Fruit fly (Drosophila melanogaster) whole organism, adult: ENCODE measurements around the gene CG33932.

ENCODE experiments used
- CG11617 ChIP-seq: fragments of 200-800 bp; sonication (Bioruptor generic); optimal IDR thresholded peaks from 2 replicates; lab custom pipeline; 2017; ENCODE audit warnings: mild to moderate bottlenecking, missing biosample characterization, missing genetic modification reagents, missing genetic modification characterization
- CG12768 ChIP-seq: fragments of 200-800 bp; sonication (Bioruptor generic); optimal IDR thresholded peaks from 2 replicates; lab custom pipeline; 2017; ENCODE audit warnings: missing biosample characterization, missing genetic modification characterization, mild to moderate bottlenecking, moderate library complexity, missing genetic modification reagents
- CG14711 ChIP-seq: fragments of 200-800 bp; sonication (Bioruptor generic); optimal IDR thresholded peaks from 2 replicates; lab custom pipeline; 2018; ENCODE audit warnings: missing biosample characterization, mild to moderate bottlenecking, missing genetic modification characterization, moderate library complexity
- CG1620 ChIP-seq: fragments of 200-800 bp; sonication (Bioruptor generic); optimal IDR thresholded peaks from 2 replicates; lab custom pipeline; 2016; ENCODE audit warnings: missing biosample characterization, missing genetic modification characterization
- CG33017 ChIP-seq: fragments of 200-800 bp; sonication (Bioruptor generic); optimal IDR thresholded peaks from 2 replicates; lab custom pipeline; 2018; ENCODE audit warnings: missing biosample characterization, mild to moderate bottlenecking, missing genetic modification characterization, moderate library complexity
- CG5204 ChIP-seq: fragments of 200-800 bp; sonication (Bioruptor generic); optimal IDR thresholded peaks from 2 replicates; lab custom pipeline; 2016; ENCODE audit warnings: missing biosample characterization, missing genetic modification characterization
- CG7045 ChIP-seq: fragments of 200-800 bp; sonication (Bioruptor generic); optimal IDR thresholded peaks from 2 replicates; lab custom pipeline; 2017; ENCODE audit warnings: missing biosample characterization, mild to moderate bottlenecking, missing genetic modification characterization
- CG7101 ChIP-seq: fragments of 200-800 bp; sonication (Bioruptor generic); optimal IDR thresholded peaks from 2 replicates; lab custom pipeline; 2018; ENCODE audit warnings: missing biosample characterization, mild to moderate bottlenecking, missing genetic modification characterization, moderate library complexity
- Clk ChIP-seq: fragments of 200-800 bp; sonication (Bioruptor generic); optimal IDR thresholded peaks from 2 replicates; lab custom pipeline; 2017; ENCODE audit warnings: missing biosample characterization, missing genetic modification characterization
- Crg-1 ChIP-seq: fragments of 200-800 bp; sonication (Bioruptor generic); optimal IDR thresholded peaks from 2 replicates; lab custom pipeline; 2016; ENCODE audit warnings: missing biosample characterization, missing genetic modification characterization
- Hr96 ChIP-seq: fragments of 200-800 bp; sonication (Bioruptor generic); optimal IDR thresholded peaks from 2 replicates; lab custom pipeline; 2016; ENCODE audit warnings: missing biosample characterization, missing genetic modification characterization
- Mnt ChIP-seq: fragments of 200-800 bp; sonication (Bioruptor generic); optimal IDR thresholded peaks from 2 replicates; lab custom pipeline; 2016; ENCODE audit warnings: missing biosample characterization, mild to moderate bottlenecking, missing genetic modification characterization
- bab1 ChIP-seq: fragments of 200-800 bp; sonication (Bioruptor generic); optimal IDR thresholded peaks from 3 replicates; lab custom pipeline; 2019; ENCODE audit warnings: missing biosample characterization, mild to moderate bottlenecking, missing genetic modification characterization, moderate library complexity
- cic ChIP-seq: fragments of 200-800 bp; sonication (Bioruptor generic); optimal IDR thresholded peaks from 2 replicates; lab custom pipeline; 2017; ENCODE audit warnings: missing biosample characterization, mild to moderate bottlenecking, missing genetic modification characterization, moderate library complexity
- cnc ChIP-seq, 2 experiments: fragments of >200 bp; optimal IDR thresholded peaks; 2 replicates each; lab custom pipeline; 2017
- kay ChIP-seq: fragments of 200-800 bp; sonication (Bioruptor generic); peaks from one replicate; lab custom pipeline; 2016; ENCODE audit warnings: missing biosample characterization, missing genetic modification characterization, borderline replicate concordance
- ovo ChIP-seq: fragments of 200-800 bp; sonication (Bioruptor generic); optimal IDR thresholded peaks from 2 replicates; lab custom pipeline; 2016; ENCODE audit warnings: missing biosample characterization, missing genetic modification characterization
- pad ChIP-seq: fragments of 200-800 bp; sonication (Bioruptor generic); optimal IDR thresholded peaks from 3 replicates; lab custom pipeline; 2017; ENCODE audit warnings: missing biosample characterization, missing genetic modification characterization, mild to moderate bottlenecking, moderate library complexity, missing genetic modification reagents
- tj ChIP-seq: fragments of 200-800 bp; sonication (Bioruptor generic); optimal IDR thresholded peaks from 3 replicates; lab custom pipeline; 2017; ENCODE audit warnings: missing biosample characterization, mild to moderate bottlenecking, missing genetic modification characterization, moderate library complexity
- toe ChIP-seq: fragments of 200-800 bp; sonication (Bioruptor generic); optimal IDR thresholded peaks from 2 replicates; lab custom pipeline; 2016; ENCODE audit warnings: missing biosample characterization, missing genetic modification characterization

The CG33932 gene

dm6 chrX:19764824-19765489 lies 20.7 kb downstream of the CG33932 start, which contains the start of gene CG12702:
TSS of gene CG12702 (minus strand) at chrX:19764874.
- TF ChIP-seq ovo (GFP tag; lab: Kevin White, UChicago) (no peak), kay (GFP tag; lab: Kevin White, UChicago) (no peak), pad (no peak), CG5204 (GFP tag; lab: Kevin White, UChicago) (no peak), CG33017 (no peak), cic (GFP tag; lab: Kevin White, UChicago) (no peak), CG11617 (no peak), CG7045 (GFP tag; lab: Kevin White, UChicago) (no peak), Clk (no peak), CG7101 (tag; lab: Kevin White, UChicago) (no peak), CG12768 (no peak), Mnt (GFP tag; lab: Kevin White, UChicago) (no peak), bab1 (GFP tag; lab: Kevin White, UChicago) (no peak)

- TF ChIP-seq Hr96 (no peak), Clk (no peak), ovo (GFP tag; lab: Kevin White, UChicago) (no peak), CG7045 (GFP tag; lab: Kevin White, UChicago) (no peak), CG11617 (no peak), CG14711 (tag; lab: Kevin White, UChicago) (no peak), CG7101 (tag; lab: Kevin White, UChicago) (no peak), CG12768 (no peak), CG1620 (no peak), bab1 (GFP tag; lab: Kevin White, UChicago) (no peak), pad (no peak), CG5204 (GFP tag; lab: Kevin White, UChicago) (no peak), cic (GFP tag; lab: Kevin White, UChicago) (no peak), toe (GFP tag; lab: Kevin White, UChicago) (no peak), kay (GFP tag; lab: Kevin White, UChicago) (no peak), CG33017 (no peak)
These were observed 21.4 kb downstream of the CG33932 start for dm6 chrX:19765490-19766212.

DNA sequence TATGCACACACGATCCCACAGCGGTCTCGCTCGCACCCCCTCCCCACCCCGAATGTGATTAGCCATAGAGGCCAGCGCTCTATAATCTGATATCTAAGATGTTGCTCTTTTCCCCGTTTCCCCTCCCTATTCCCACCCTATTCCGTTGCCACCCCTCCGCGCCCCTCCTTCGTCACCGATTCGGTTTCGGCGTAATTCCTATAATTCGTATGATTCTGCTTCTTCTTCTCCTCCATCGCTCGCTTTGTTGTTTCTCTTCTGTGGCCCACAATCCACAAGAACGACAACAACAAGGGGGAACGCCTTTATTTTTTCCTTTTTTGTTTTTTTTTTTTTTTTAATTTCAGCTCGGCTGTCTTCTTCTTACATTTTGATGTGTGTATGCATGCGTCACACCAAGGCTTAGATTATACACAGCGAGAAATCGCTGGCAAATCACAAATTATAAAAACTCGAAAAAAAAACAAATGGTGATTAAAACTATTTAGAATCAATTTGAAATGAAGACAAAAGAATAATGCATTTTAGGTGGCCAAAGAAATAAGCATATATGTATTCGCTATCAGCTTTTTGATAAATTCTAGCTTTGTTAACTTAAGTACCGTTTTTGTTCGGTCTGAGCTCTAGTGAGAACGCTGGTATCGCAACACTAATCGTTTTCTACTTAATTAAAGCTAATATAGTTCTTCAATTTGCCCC lies 25.7 kb downstream of the CG33932 start:
- no peak for TF ChIP-seq kay (GFP tag; lab: Kevin White, UChicago)
- TF ChIP-seq Crg-1: no peak
- TF ChIP-seq CG33017: no peak
- no peak for TF ChIP-seq CG7045 (GFP tag; lab: Kevin White, UChicago)
- no peak for TF ChIP-seq CG14711 (tag; lab: Kevin White, UChicago)
- TF ChIP-seq Hr96: no peak
- TF ChIP-seq CG7101 (tag; lab: Kevin White, UChicago): no peak
- TF ChIP-seq bab1 (GFP tag; lab: Kevin White, UChicago): no peak
- no peak for TF ChIP-seq tj
- TF ChIP-seq cnc (optimal IDR thresholded peaks at IDR 0.05; lab: Kevin White, UChicago): no peak
- TF ChIP-seq CG5204 (GFP tag; lab: Kevin White, UChicago): no peak
- no peak for TF ChIP-seq ovo (GFP tag; lab: Kevin White, UChicago)
- TF ChIP-seq Mnt (GFP tag; lab: Kevin White, UChicago): no peak
- no peak for TF ChIP-seq CG11617

- TF ChIP-seq cnc (optimal IDR thresholded peaks at IDR 0.05; lab: Kevin White, UChicago): no peak
- TF ChIP-seq Clk: no peak
- no peak for TF ChIP-seq Crg-1
- TF ChIP-seq CG14711 (tag; lab: Kevin White, UChicago): no peak
These were observed 27.9 kb downstream of the CG33932 start for dm6 chrX:19772002-19772622.

DNA sequence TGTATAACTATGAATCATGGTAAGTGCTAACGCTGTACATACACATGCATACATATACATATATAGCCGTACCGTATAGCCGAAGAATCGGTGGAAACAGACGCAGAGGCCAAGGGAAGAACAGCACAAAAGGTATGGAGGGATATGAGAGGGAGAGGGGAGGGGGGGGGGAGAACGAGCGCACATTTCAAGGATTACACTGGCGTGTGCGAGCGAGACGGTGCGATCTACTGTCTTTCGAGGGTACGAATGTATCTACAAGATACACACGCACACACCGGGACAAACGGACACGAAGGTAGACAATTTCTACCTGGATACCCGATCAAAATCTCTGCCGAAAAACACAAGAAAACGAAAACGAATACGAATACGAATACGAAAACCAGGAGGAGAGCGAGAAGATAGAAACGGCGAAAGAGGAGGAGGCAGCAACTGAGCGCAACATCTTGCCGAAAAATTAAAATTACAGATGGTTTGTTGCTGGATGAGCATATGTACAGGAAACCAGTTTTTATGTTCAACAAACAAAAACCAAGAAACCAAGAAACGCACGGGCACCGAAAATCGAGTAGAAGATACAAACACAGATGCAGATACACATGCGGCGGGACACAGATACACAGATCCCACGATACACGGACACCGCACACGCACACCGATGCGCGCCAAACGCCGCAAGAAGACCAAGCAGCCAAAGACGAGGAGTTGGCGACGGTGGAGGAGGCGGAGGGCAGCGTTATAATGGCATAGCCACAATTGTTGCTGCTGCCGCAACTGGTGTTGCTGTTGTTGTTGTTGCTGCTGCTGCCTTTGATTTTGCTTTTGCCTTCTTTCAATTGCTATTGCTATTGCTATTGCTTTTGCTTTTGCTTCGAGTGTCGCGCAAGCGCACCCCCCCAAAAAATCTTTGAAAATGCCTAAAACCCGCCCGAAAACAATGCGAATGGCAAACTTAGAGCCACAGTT lies 29.8 kb downstream of the CG33932 start:
- TF ChIP-seq kay (GFP tag; lab: Kevin White, UChicago) (no peak), Hr96 (no peak), bab1 (GFP tag; lab: Kevin White, UChicago) (no peak), tj (no peak), CG14711 (tag; lab: Kevin White, UChicago) (no peak), CG5204 (GFP tag; lab: Kevin White, UChicago) (no peak), ovo (GFP tag; lab: Kevin White, UChicago) (no peak), CG12768 (no peak), CG1620 (no peak), Clk (no peak), CG7045 (GFP tag; lab: Kevin White, UChicago) (no peak), pad (no peak), CG11617 (no peak)
